Worm (Caenorhabditis elegans): ENCODE measurements around the gene pmk-1.

DNA sequence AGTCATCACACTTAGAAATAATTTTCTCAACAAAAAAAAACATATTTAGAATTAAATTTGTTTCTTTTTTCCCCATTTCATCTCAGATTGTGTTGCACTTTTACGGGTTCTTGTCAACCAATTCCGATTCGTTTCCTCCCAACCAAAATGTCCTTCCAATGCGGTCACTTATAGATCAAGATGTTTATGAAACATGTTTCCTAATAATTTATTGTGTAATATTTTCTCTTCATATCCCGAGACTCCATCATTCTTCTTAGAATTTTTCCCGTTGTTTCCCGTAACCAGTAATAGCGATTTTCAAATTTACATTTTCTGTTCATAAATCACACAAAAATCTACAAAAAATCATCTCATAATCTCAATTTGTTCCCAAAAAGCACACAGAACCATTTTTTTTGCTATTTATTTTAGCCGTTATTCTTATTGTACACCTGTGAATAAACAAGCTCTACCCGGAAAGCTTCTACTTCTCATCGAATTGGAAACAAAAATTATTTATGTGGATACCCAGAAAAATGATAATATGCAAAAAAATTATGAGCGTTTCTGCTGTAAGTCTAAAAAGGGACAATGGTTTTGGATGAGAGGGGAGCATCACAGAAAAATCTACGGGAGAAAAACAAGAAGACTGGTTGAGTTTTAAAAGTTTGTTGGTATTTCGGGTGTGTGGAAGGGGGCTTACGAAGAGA lies 40.0 kb downstream of the pmk-1 start:
- TF ChIP-seq lin-35 (GFP tag; optimal IDR thresholded peaks at IDR 0.05) (no peak), B0336.3 (GFP tag; IDR thresholded peaks at IDR 0.05) (peak; percentile 73), nfya-1 (tag; optimal IDR thresholded peaks at IDR 0.05; ENCODE audit: borderline replicate concordance, insufficient read depth) (no peak), F37B4.10 (GFP tag; IDR thresholded peaks at IDR 0.05) (no peak), ceh-91 (GFP tag; IDR thresholded peaks at IDR 0.05) (no peak)

Measured in whole organism, young adult.